Worm (Caenorhabditis elegans): Measurements from ENCODE around the gene abu-12.

DNA sequence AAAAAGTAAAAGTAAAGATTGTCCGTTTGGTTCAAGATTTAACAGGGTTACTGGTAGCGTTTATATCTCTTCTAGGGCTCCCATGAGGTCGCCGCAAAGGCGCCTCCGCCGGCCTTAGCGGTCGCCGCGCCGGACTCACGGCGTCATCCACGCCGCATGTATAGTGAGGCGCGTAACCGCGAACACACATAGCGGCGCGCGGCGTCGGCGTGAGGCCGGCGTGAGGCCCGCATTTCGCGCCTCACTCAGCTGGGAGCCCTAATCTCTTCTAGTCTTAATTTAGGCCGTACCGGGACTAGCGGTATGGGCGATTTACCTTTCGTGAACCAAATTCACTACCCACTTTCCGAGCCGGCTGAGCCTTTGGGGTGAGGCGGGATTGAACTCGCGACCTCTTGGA is 4.2 kb upstream of the abu-12 start:
- TF ChIP-seq lin-15B (tag; optimal IDR thresholded peaks at IDR 0.05) (no peak), aly-2 (tag; optimal IDR thresholded peaks at IDR 0.05) (no peak), madf-9 (GFP tag; conservative IDR thresholded peaks at IDR 0.05) (no peak), nhr-6 (tag; optimal IDR thresholded peaks at IDR 0.05) (no peak), ZK546.5 (tag; optimal IDR thresholded peaks at IDR 0.05) (no peak), pha-4 (GFP tag; IDR thresholded peaks at IDR 0.05) (no peak), pha-4 (tag; optimal IDR thresholded peaks at IDR 0.05) (no peak), nhr-28 (tag; optimal IDR thresholded peaks at IDR 0.05) (no peak), nhr-77 (tag; optimal IDR thresholded peaks at IDR 0.05) (no peak), snpc-4 (tag; optimal IDR thresholded peaks at IDR 0.05) (no peak), unc-130 (GFP tag; optimal IDR thresholded peaks at IDR 0.05) (no peak)

All from whole organism, L4 larva.